Worm (Caenorhabditis elegans) whole organism, midembryonic: ENCODE measurements around the gene xol-1.

Experiments used
- T22C8.4 ChIP-seq: fragments of 200-800 bp; sonication (Bioruptor generic); IDR thresholded peaks from 2 replicates; pipeline ENCODE4 v1.3.6; 2022; ENCODE audit warnings: missing genetic modification characterization, missing compliant biosample characterization
- klf-2 ChIP-seq: fragments of 200-800 bp; sonication (Bioruptor generic); conservative IDR thresholded peaks from 2 replicates; pipeline ENCODE4 v1.3.6; 2022; ENCODE audit warnings: missing genetic modification reagents, missing genetic modification characterization, missing compliant biosample characterization
- med-1 ChIP-seq: sonication (generic microtip); optimal IDR thresholded peaks from 2 replicates; lab custom pipeline; 2017; ENCODE audit warnings: missing genetic modification characterization, mild to moderate bottlenecking, missing compliant biosample characterization, antibody characterized with exemption, missing genetic modification reagents; ENCODE audit not compliant: insufficient read depth
- ref-1 ChIP-seq: fragments of 200-800 bp; sonication (Bioruptor generic); conservative IDR thresholded peaks from 2 replicates; pipeline ENCODE4 v1.3.6; 2022; ENCODE audit warnings: missing genetic modification reagents, missing genetic modification characterization, missing compliant biosample characterization
- tab-1 ChIP-seq: fragments of 200-800 bp; sonication (Bioruptor generic); IDR thresholded peaks from 2 replicates; pipeline ENCODE4 v1.3.6; 2022; ENCODE audit warnings: missing genetic modification characterization, missing compliant biosample characterization
- ztf-23 ChIP-seq: fragments of 200-800 bp; sonication (Bioruptor generic); IDR thresholded peaks from 2 replicates; pipeline ENCODE4 v1.3.6; 2022; ENCODE audit warnings: missing genetic modification reagents, missing genetic modification characterization, missing compliant biosample characterization

ce11 chrX:8086725-8087641, 45.9 kb downstream of the xol-1 start:
- TF ChIP-seq ref-1 (no peak), tab-1 (GFP tag; lab: Robert Waterston, UW) (no peak), klf-2 (no peak), ztf-23 (no peak), T22C8.4 (GFP tag; lab: Robert Waterston, UW) (peak; percentile 46), med-1 (GFP tag; lab: Kevin White, UChicago) (no peak)
